Worm (Caenorhabditis elegans): ENCODE results near the gene T01G1.4.

The T01G1.4 gene

DNA sequence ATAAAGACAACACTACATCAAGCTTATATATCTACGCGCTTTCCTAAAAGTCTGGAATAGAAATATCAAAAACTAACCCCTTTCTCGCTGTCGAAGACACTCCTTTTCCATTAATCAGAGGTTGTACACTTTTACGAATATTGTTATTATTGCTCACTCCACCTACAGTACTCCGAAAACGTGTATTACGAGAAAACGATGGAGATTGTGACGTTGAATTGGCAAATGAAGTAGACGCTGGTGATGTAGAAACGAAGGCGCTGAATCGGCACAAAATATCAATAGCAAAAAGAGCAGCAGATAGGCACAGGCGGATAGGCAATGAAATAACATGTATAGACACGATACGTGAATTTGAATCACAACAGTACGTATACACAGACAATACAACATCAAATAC, 17.0 kb downstream of the T01G1.4 start:
- TF ChIP-seq lin-14 (GFP tag; optimal IDR thresholded peaks at IDR 0.05): no peak
- no peak for TF ChIP-seq aly-2 (tag; optimal IDR thresholded peaks at IDR 0.05)
- no peak for TF ChIP-seq ceh-90 (tag; optimal IDR thresholded peaks at IDR 0.05)
- TF ChIP-seq fkh-10 (GFP tag; optimal IDR thresholded peaks at IDR 0.05): no peak
- TF ChIP-seq snu-23 (GFP tag; optimal IDR thresholded peaks at IDR 0.05): no peak
- TF ChIP-seq vab-15 (tag; optimal IDR thresholded peaks at IDR 0.05): no peak
- TF ChIP-seq alr-1 (tag; optimal IDR thresholded peaks at IDR 0.05; ENCODE audit: borderline replicate concordance): peak; percentile 94

DNA sequence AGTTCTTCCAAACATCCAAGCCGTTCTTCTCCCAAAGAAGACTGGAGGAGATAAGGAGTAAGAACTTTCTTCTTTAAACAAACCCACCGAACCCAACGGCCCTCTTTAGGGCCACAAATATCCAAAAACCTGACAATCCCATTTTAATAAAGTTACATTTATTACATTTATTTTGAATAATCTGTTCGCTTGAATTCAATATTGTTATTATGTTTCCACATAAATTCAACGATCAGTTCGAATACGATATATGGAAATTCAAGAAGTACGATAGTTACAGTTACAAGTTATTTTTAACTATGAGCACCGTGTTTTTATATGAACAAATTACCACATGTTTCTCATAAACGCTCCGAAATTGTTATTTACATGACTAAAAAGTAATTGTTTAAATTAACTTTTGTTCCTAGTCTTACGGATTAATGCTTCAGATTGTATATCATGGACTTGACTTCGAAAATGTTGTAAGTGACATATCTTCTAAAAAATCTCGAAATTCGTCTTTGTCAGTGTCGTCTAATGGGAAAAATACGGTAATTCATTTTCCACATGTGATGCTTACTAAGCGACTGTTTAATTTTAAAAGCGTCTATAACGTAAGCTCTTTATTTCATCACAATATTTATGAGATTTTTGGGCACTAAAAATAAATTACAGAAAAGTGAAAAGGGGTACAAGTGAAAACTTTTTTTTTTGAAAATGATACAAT, 20.4 kb downstream of the T01G1.4 start:
- TF ChIP-seq lir-3 (tag; optimal IDR thresholded peaks at IDR 0.05; ENCODE audit: poor library complexity): no peak

ce11 chrIV:11337021-11337420, 24.3 kb downstream of the T01G1.4 start, which contains the start of gene F54E12.2:
Gene F54E12.2, minus strand, starts transcription at chrIV:11337184.
- TF ChIP-seq mab-9 (GFP tag; IDR thresholded peaks at IDR 0.05) (no peak), ceh-88 (GFP tag; IDR thresholded peaks at IDR 0.05) (no peak), unc-62 (GFP tag; optimal IDR thresholded peaks at IDR 0.05) (no peak), nhr-11 (tag; optimal IDR thresholded peaks at IDR 0.05) (no peak), nhr-20 (tag; optimal IDR thresholded peaks at IDR 0.05) (no peak), zip-4 (GFP tag; optimal IDR thresholded peaks at IDR 0.05) (no peak)

DNA sequence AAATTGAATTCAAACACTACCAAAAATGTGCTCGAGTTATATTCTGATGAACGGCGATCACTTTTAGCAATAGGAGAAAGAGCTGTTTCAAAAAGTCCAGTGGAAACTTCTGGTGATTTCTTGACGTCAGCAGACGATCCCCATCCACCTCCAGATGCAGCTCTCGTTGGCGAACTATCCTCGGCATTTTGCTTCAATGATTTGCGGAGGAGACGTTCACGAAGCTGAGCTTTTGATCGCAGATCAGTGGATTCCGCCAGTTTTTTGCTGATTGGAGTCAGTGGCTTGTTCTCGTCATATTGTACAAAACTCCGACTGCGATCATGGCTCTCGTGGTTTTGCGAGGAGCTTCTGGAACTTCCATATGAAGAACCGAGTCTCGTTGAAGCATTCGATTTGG, 25.1 kb downstream of the T01G1.4 start:
- TF ChIP-seq ceh-82 (tag; optimal IDR thresholded peaks at IDR 0.05): no peak
- no peak for TF ChIP-seq C04F5.9 (tag; optimal IDR thresholded peaks at IDR 0.05)
- no peak for TF ChIP-seq pqm-1 (tag; optimal IDR thresholded peaks at IDR 0.05)
- TF ChIP-seq lin-13 (GFP tag; optimal IDR thresholded peaks at IDR 0.05): no peak
- TF ChIP-seq tlp-1 (tag; optimal IDR thresholded peaks at IDR 0.05): no peak

DNA sequence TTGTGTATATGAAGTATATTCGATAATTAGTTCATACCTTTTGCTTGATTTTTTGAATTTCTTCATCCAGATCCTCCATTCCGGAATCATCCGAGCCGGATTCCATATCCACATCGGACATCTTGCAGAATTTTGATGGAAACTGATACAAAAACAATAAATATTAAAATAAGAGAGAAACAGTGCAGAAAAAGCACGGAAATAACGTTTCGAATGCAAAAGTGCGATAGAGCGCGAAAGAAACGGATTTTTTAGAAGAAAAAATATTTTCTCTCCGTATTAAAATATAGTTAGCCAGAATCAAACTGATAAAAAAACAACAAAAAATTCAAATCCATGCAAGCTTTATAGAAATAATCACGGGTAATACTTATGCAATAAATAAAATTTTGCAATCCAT, 28.6 kb downstream of the T01G1.4 start, which contains the start of gene sart-3:
TSS of gene sart-3 (minus strand) at position 219 of the 400 bp plus-strand sequence.
- TF ChIP-seq efl-1 (optimal IDR thresholded peaks at IDR 0.05) (peak in 1 of 2 experiments; percentile 10), efl-1 (GFP tag; optimal IDR thresholded peaks at IDR 0.05 in 1 of 2) (peak in 1 of 2 experiments; percentile 5), dpl-1 (GFP tag; optimal IDR thresholded peaks at IDR 0.05) (peak in 1 of 3 experiments; percentile 38), nhr-47 (tag; optimal IDR thresholded peaks at IDR 0.05) (no peak), skn-1 (tag; optimal IDR thresholded peaks at IDR 0.05) (peak; percentile 3), sptf-1 (tag; optimal IDR thresholded peaks at IDR 0.05) (no peak), nhr-12 (tag; optimal IDR thresholded peaks at IDR 0.05) (no peak), lin-35 (GFP tag; optimal IDR thresholded peaks at IDR 0.05) (peak in 1 of 2 experiments; percentile 24), hpl-2 (GFP tag; optimal IDR thresholded peaks at IDR 0.05) (no peak)

- TF ChIP-seq nhr-47 (tag; optimal IDR thresholded peaks at IDR 0.05): no peak
- no peak for TF ChIP-seq ces-1 (GFP tag; optimal IDR thresholded peaks at IDR 0.05)
- TF ChIP-seq pax-3 (tag; optimal IDR thresholded peaks at IDR 0.05): no peak
- TF ChIP-seq swsn-7 (tag; optimal IDR thresholded peaks at IDR 0.05): no peak
- no peak for TF ChIP-seq hlh-4 (tag; optimal IDR thresholded peaks at IDR 0.05)
- TF ChIP-seq dsc-1 (tag; optimal IDR thresholded peaks at IDR 0.05): no peak
- no peak for TF ChIP-seq mep-1 (tag; optimal IDR thresholded peaks at IDR 0.05)
- TF ChIP-seq unc-86 (tag; optimal IDR thresholded peaks at IDR 0.05): no peak
- no peak for TF ChIP-seq hpl-2 (GFP tag; optimal IDR thresholded peaks at IDR 0.05)
- TF ChIP-seq lin-35 (GFP tag; optimal IDR thresholded peaks at IDR 0.05): no peak
- TF ChIP-seq fkh-8 (tag; optimal IDR thresholded peaks at IDR 0.05): no peak
- no peak for TF ChIP-seq elt-2 (tag; optimal IDR thresholded peaks at IDR 0.05)
- no peak for TF ChIP-seq ceh-82 (tag; optimal IDR thresholded peaks at IDR 0.05)
- no peak for TF ChIP-seq jun-1 (tag; optimal IDR thresholded peaks at IDR 0.05)
- no peak for TF ChIP-seq snu-23 (GFP tag; optimal IDR thresholded peaks at IDR 0.05)
Measured at ce11 chrIV:11329269-11329668, 32.0 kb downstream of the T01G1.4 start, which contains the start of gene leo-1. Gene leo-1, minus strand, starts transcription at chrIV:11329369.
